Worm (Caenorhabditis elegans) whole organism, L1 larva: ENCODE results near the gene Y43E12A.2.

Experiments used
- C04F5.9 ChIP-seq: sonication (generic microtip); optimal IDR thresholded peaks from 2 replicates; lab custom pipeline; 2016; ENCODE audit warnings: missing genetic modification characterization, missing compliant biosample characterization
- F16B12.6 ChIP-seq: fragments of 150-350 bp; optimal IDR thresholded peaks from 2 replicates; lab custom pipeline; 2014; ENCODE audit warnings: missing biosample characterization, missing genetic modification characterization
- Y116A8C.19 ChIP-seq: sonication (generic microtip); optimal IDR thresholded peaks from 2 replicates; lab custom pipeline; 2016; ENCODE audit warnings: missing compliant biosample characterization, missing genetic modification characterization, borderline replicate concordance
- alr-1 ChIP-seq: fragments of 200-800 bp; sonication (Bioruptor generic); optimal IDR thresholded peaks from 2 replicates; lab custom pipeline; 2018; ENCODE audit warnings: borderline replicate concordance, mild to moderate bottlenecking, missing genetic modification characterization, missing compliant biosample characterization
- ama-1 ChIP-seq: fragments of 150-350 bp; optimal IDR thresholded peaks from 2 replicates; lab custom pipeline; 2014
- blmp-1 ChIP-seq: fragments of 150-350 bp; optimal IDR thresholded peaks from 2 replicates; lab custom pipeline; 2014; ENCODE audit warnings: missing biosample characterization, missing genetic modification characterization
- ceh-63 ChIP-seq: fragments of 200-800 bp; sonication (Bioruptor generic); optimal IDR thresholded peaks from 2 replicates; lab custom pipeline; 2018; ENCODE audit warnings: mild to moderate bottlenecking, missing genetic modification characterization, missing compliant biosample characterization
- ceh-82 ChIP-seq, 3 experiments: fragments of 150-350 bp in 1 of 3; sonication (generic microtip) in 2 of 3; optimal IDR thresholded peaks; 2 replicates each; lab custom pipeline; 2014 to 2017; ENCODE audit warnings: missing biosample characterization in 3 of 3, missing genetic modification characterization in 3 of 3
- ceh-88 ChIP-seq: fragments of 200-800 bp; sonication (Bioruptor generic); IDR thresholded peaks from 2 replicates; pipeline ENCODE4 v1.3.6; 2022; ENCODE audit warnings: missing genetic modification characterization, missing compliant biosample characterization
- ceh-90 ChIP-seq: sonication (generic microtip); optimal IDR thresholded peaks from 2 replicates; lab custom pipeline; 2016; ENCODE audit warnings: missing genetic modification characterization, missing compliant biosample characterization
- ces-1 ChIP-seq: fragments of 150-350 bp; optimal IDR thresholded peaks from 2 replicates; lab custom pipeline; 2014; ENCODE audit warnings: missing biosample characterization, missing genetic modification reagents, missing genetic modification characterization
- dpl-1 ChIP-seq, 3 experiments: fragments of 150-350 bp in 2 of 3; sonication (generic microtip) in 1 of 3; optimal IDR thresholded peaks; 2 replicates each; lab custom pipeline; 2014 to 2017; ENCODE audit warnings: missing biosample characterization in 3 of 3, missing genetic modification characterization in 3 of 3, missing genetic modification reagents in 3 of 3
- efl-1 ChIP-seq, 4 experiments: fragments of 150-350 bp; optimal IDR thresholded peaks in 3 of 4; peaks in 1 of 4; 1 replicate in 1 of 4; 2 replicates in 3 of 4; lab custom pipeline; 2014; ENCODE audit warnings: missing biosample characterization in 2 of 4, missing genetic modification characterization in 2 of 4, missing genetic modification reagents in 2 of 4
- egl-13 ChIP-seq: sonication (generic microtip); optimal IDR thresholded peaks from 2 replicates; lab custom pipeline; 2016; ENCODE audit warnings: missing genotype, missing genetic modification reagents, missing genetic modification characterization, missing compliant biosample characterization
- egl-27 ChIP-seq, 2 experiments: fragments of 150-350 bp in 1 of 2; sonication (generic microtip); optimal IDR thresholded peaks; 3 replicates each; lab custom pipeline; 2017 to 2018; ENCODE audit warnings: missing biosample characterization in 2 of 2, missing genetic modification characterization in 2 of 2, missing genetic modification reagents in 2 of 2
- elt-2 ChIP-seq: sonication (generic microtip); optimal IDR thresholded peaks from 2 replicates; lab custom pipeline; 2016; ENCODE audit warnings: missing genetic modification characterization, mild to moderate bottlenecking, inconsistent platforms, missing compliant biosample characterization, missing genetic modification reagents
- elt-3 ChIP-seq, 6 experiments: fragments of 150-350 bp in 1 of 6; sonication (generic microtip); optimal IDR thresholded peaks; 2 replicates each; lab custom pipeline; 2017 to 2018; ENCODE audit warnings: missing biosample characterization in 6 of 6, missing genetic modification characterization in 6 of 6, inconsistent platforms in 1 of 6
- ets-5 ChIP-seq: fragments of 200-800 bp; sonication (Bioruptor generic); IDR thresholded peaks from 2 replicates; pipeline ENCODE4 v1.3.6; 2022; ENCODE audit warnings: missing genetic modification characterization, missing compliant biosample characterization
- fkh-10 ChIP-seq: sonication (generic microtip); optimal IDR thresholded peaks from 2 replicates; lab custom pipeline; 2017; ENCODE audit warnings: missing biosample characterization, missing genetic modification reagents, missing genetic modification characterization
- fkh-4 ChIP-seq: sonication (generic microtip); optimal IDR thresholded peaks from 2 replicates; lab custom pipeline; 2016; ENCODE audit warnings: missing compliant biosample characterization, missing genetic modification characterization, borderline replicate concordance
- fkh-8 ChIP-seq: sonication (generic microtip); optimal IDR thresholded peaks from 2 replicates; lab custom pipeline; 2016; ENCODE audit warnings: mild to moderate bottlenecking, missing genetic modification characterization, missing compliant biosample characterization
- fos-1 ChIP-seq: fragments of 150-350 bp; optimal IDR thresholded peaks from 2 replicates; lab custom pipeline; 2014; ENCODE audit warnings: missing biosample characterization, missing genetic modification characterization
- grh-1 ChIP-seq: fragments of 200-800 bp; sonication (Bioruptor generic); IDR thresholded peaks from 2 replicates; pipeline ENCODE4 v1.3.6; 2022; ENCODE audit warnings: missing genetic modification reagents, missing genetic modification characterization, missing compliant biosample characterization
- hpl-2 ChIP-seq: fragments of 150-350 bp; optimal IDR thresholded peaks from 2 replicates; lab custom pipeline; 2014; ENCODE audit warnings: missing biosample characterization, missing genetic modification reagents, missing genetic modification characterization
- irx-1 ChIP-seq: sonication (generic microtip); optimal IDR thresholded peaks from 2 replicates; lab custom pipeline; 2016; ENCODE audit warnings: missing genetic modification characterization, missing compliant biosample characterization
- isw-1 ChIP-seq: fragments of 200-800 bp; sonication (Bioruptor generic); IDR thresholded peaks from 2 replicates; pipeline ENCODE4 v1.3.6; 2022; ENCODE audit warnings: missing genetic modification characterization, missing compliant biosample characterization
- jun-1 ChIP-seq: fragments of 150-350 bp; optimal IDR thresholded peaks from 2 replicates; lab custom pipeline; 2014; ENCODE audit warnings: missing biosample characterization, missing genetic modification reagents, missing genetic modification characterization
- lin-13 ChIP-seq: fragments of 150-350 bp; optimal IDR thresholded peaks from 2 replicates; lab custom pipeline; 2014; ENCODE audit warnings: missing biosample characterization, missing genetic modification reagents, missing genetic modification characterization
- mab-9 ChIP-seq: fragments of 200-800 bp; sonication (Bioruptor generic); IDR thresholded peaks from 2 replicates; pipeline ENCODE4 v1.3.6; 2022; ENCODE audit warnings: missing genetic modification reagents, missing genetic modification characterization, missing compliant biosample characterization
- mdl-1 ChIP-seq, 2 experiments: fragments of 150-350 bp; optimal IDR thresholded peaks; 2 replicates each; lab custom pipeline; 2014 to 2017; ENCODE audit warnings: missing biosample characterization in 2 of 2, missing genetic modification characterization in 2 of 2, inconsistent platforms in 1 of 2
- mef-2 ChIP-seq: fragments of 150-350 bp; optimal IDR thresholded peaks from 2 replicates; lab custom pipeline; 2014; ENCODE audit warnings: missing biosample characterization, missing genetic modification characterization
- nhr-11 ChIP-seq: fragments of 150-350 bp; optimal IDR thresholded peaks from 2 replicates; lab custom pipeline; 2014; ENCODE audit warnings: missing biosample characterization, missing genetic modification characterization
- nhr-19 ChIP-seq: fragments of 200-800 bp; sonication (Bioruptor generic); conservative IDR thresholded peaks from 2 replicates; pipeline ENCODE4 v1.3.6; 2022; ENCODE audit warnings: missing genetic modification characterization, missing compliant biosample characterization
- nhr-28 ChIP-seq: fragments of 150-350 bp; optimal IDR thresholded peaks from 2 replicates; lab custom pipeline; 2014; ENCODE audit warnings: missing biosample characterization, missing genetic modification characterization
- nhr-76 ChIP-seq: sonication (generic microtip); optimal IDR thresholded peaks from 2 replicates; lab custom pipeline; 2017; ENCODE audit warnings: missing biosample characterization, missing genetic modification characterization
- nhr-84 ChIP-seq: sonication (generic microtip); optimal IDR thresholded peaks from 2 replicates; lab custom pipeline; 2017; ENCODE audit warnings: missing biosample characterization, missing genetic modification characterization
- nhr-90 ChIP-seq: sonication (generic microtip); optimal IDR thresholded peaks from 2 replicates; lab custom pipeline; 2016; ENCODE audit warnings: mild to moderate bottlenecking, missing genetic modification characterization, missing compliant biosample characterization; ENCODE audit not compliant: poor library complexity
- pag-3 ChIP-seq: sonication (generic microtip); optimal IDR thresholded peaks from 2 replicates; lab custom pipeline; 2017; ENCODE audit warnings: missing genetic modification characterization, mild to moderate bottlenecking, missing compliant biosample characterization, antibody characterized with exemption, borderline replicate concordance; ENCODE audit not compliant: insufficient read depth
- pqm-1 ChIP-seq: sonication (generic microtip); optimal IDR thresholded peaks from 3 replicates; lab custom pipeline; 2017; ENCODE audit warnings: missing biosample characterization, missing genetic modification characterization
- rnt-1 ChIP-seq: sonication (generic microtip); optimal IDR thresholded peaks from 2 replicates; lab custom pipeline; 2016; ENCODE audit warnings: mild to moderate bottlenecking, missing genetic modification characterization, moderate library complexity, missing compliant biosample characterization
- snu-23 ChIP-seq: sonication (generic microtip); optimal IDR thresholded peaks from 2 replicates; lab custom pipeline; 2016; ENCODE audit warnings: missing genetic modification characterization, missing compliant biosample characterization
- sup-37 ChIP-seq: fragments of 200-800 bp; sonication (Bioruptor generic); optimal IDR thresholded peaks from 2 replicates; lab custom pipeline; 2018; ENCODE audit warnings: mild to moderate bottlenecking, missing genetic modification characterization, missing compliant biosample characterization
- swsn-7 ChIP-seq: sonication (generic microtip); optimal IDR thresholded peaks from 2 replicates; lab custom pipeline; 2016; ENCODE audit warnings: missing genetic modification characterization, missing compliant biosample characterization
- unc-30 ChIP-seq: sonication (generic microtip); optimal IDR thresholded peaks from 2 replicates; lab custom pipeline; 2017; ENCODE audit warnings: missing biosample characterization, missing genetic modification characterization
- unc-62 ChIP-seq: fragments of 150-350 bp; optimal IDR thresholded peaks from 2 replicates; lab custom pipeline; 2014; ENCODE audit warnings: missing biosample characterization, missing genetic modification reagents, missing genetic modification characterization
- unc-86 ChIP-seq: sonication (generic microtip); optimal IDR thresholded peaks from 2 replicates; lab custom pipeline; 2016; ENCODE audit warnings: missing genetic modification characterization, missing compliant biosample characterization
- zag-1 ChIP-seq: fragments of 150-350 bp; optimal IDR thresholded peaks from 2 replicates; lab custom pipeline; 2014; ENCODE audit warnings: missing biosample characterization, missing genetic modification characterization
- zip-4 ChIP-seq: fragments of 200-800 bp; sonication (Bioruptor generic); optimal IDR thresholded peaks from 2 replicates; lab custom pipeline; 2018; ENCODE audit warnings: mild to moderate bottlenecking, missing genetic modification characterization, moderate library complexity, missing compliant biosample characterization

Y43E12A.2 gene

ce11 chrIV:10971636-10972199, 10.1 kb upstream of the Y43E12A.2 start (continued):
- no peak for TF ChIP-seq egl-27 (tag; optimal IDR thresholded peaks at IDR 0.05; lab: Kevin White, UChicago)
- TF ChIP-seq snu-23 (GFP tag; lab: Kevin White, UChicago) = peak; percentile 81
- peak; percentile 59 for TF ChIP-seq blmp-1 (tag; lab: Kevin White, UChicago)
- no peak for TF ChIP-seq jun-1 (tag; lab: Kevin White, UChicago)
- no peak for TF ChIP-seq alr-1 (tag; lab: Kevin White, UChicago)
- no peak for TF ChIP-seq sup-37 (GFP tag; lab: Kevin White, UChicago)
- TF ChIP-seq isw-1 (GFP tag; lab: Robert Waterston, UW) = no peak
- TF ChIP-seq nhr-11 (tag; lab: Kevin White, UChicago) = no peak
- TF ChIP-seq nhr-76 (tag; lab: Kevin White, UChicago) = no peak
- TF ChIP-seq fkh-4 = no peak
- TF ChIP-seq pag-3 (tag; lab: Kevin White, UChicago) = no peak
- peak in 1 of 2 experiments; percentile 25 for TF ChIP-seq efl-1 (optimal IDR thresholded peaks at IDR 0.05; lab: Kevin White, UChicago)
- TF ChIP-seq efl-1 (GFP tag; optimal IDR thresholded peaks at IDR 0.05 in 1 of 2; lab: Kevin White, UChicago) = peak in 1 of 2 experiments; percentile 87
- no peak for TF ChIP-seq mab-9 (GFP tag; lab: Robert Waterston, UW)
- peak in 5 of 6 experiments; percentile 14 to 73 (median 43) for TF ChIP-seq elt-3 (tag; optimal IDR thresholded peaks at IDR 0.05; lab: Kevin White, UChicago)
- no peak for TF ChIP-seq zag-1 (tag; lab: Kevin White, UChicago)
- TF ChIP-seq C04F5.9 (tag; lab: Kevin White, UChicago) = no peak
- no peak for TF ChIP-seq fos-1 (tag; lab: Kevin White, UChicago)
- peak; percentile 80 for TF ChIP-seq grh-1 (GFP tag; lab: Robert Waterston, UW)
- peak; percentile 48 for TF ChIP-seq nhr-90 (tag; lab: Kevin White, UChicago)
- no peak for TF ChIP-seq unc-86 (tag; lab: Kevin White, UChicago)
- TF ChIP-seq swsn-7 (tag; lab: Kevin White, UChicago) = no peak
- no peak for TF ChIP-seq pqm-1
- no peak for TF ChIP-seq ceh-90 (tag; lab: Kevin White, UChicago)
- peak in 1 of 3 experiments; percentile 35 for TF ChIP-seq dpl-1 (GFP tag; optimal IDR thresholded peaks at IDR 0.05; lab: Kevin White, UChicago)
- no peak for TF ChIP-seq Y116A8C.19
- TF ChIP-seq nhr-28 (tag; lab: Kevin White, UChicago) = no peak
- no peak for TF ChIP-seq ceh-88 (GFP tag; lab: Robert Waterston, UW)
- no peak for TF ChIP-seq fkh-8 (tag; lab: Kevin White, UChicago)
- TF ChIP-seq elt-2 (tag; lab: Kevin White, UChicago) = no peak
- no peak for TF ChIP-seq fkh-10
- no peak for TF ChIP-seq nhr-84 (tag; lab: Kevin White, UChicago)
- no peak for TF ChIP-seq zip-4
- TF ChIP-seq mef-2 (tag; lab: Kevin White, UChicago) = no peak
- TF ChIP-seq irx-1 (tag; lab: Kevin White, UChicago) = no peak
- TF ChIP-seq unc-30 (tag; lab: Kevin White, UChicago) = no peak
- no peak for TF ChIP-seq ama-1
- no peak for TF ChIP-seq hpl-2 (GFP tag; lab: Kevin White, UChicago)
- no peak for TF ChIP-seq ceh-63 (GFP tag; lab: Kevin White, UChicago)
- TF ChIP-seq nhr-19 = peak; percentile 20
- no peak for TF ChIP-seq egl-13 (tag; lab: Kevin White, UChicago)
- no peak for TF ChIP-seq ets-5 (GFP tag; lab: Robert Waterston, UW)
- TF ChIP-seq ces-1 (GFP tag; lab: Kevin White, UChicago) = no peak
- no peak for TF ChIP-seq F16B12.6
- TF ChIP-seq rnt-1 (tag; lab: Kevin White, UChicago) = no peak
- TF ChIP-seq unc-62 (GFP tag; lab: Kevin White, UChicago) = no peak
- no peak for TF ChIP-seq lin-13 (GFP tag; lab: Kevin White, UChicago)
- peak in 1 of 2 experiments; percentile 68 for TF ChIP-seq mdl-1 (tag; optimal IDR thresholded peaks at IDR 0.05; lab: Kevin White, UChicago)
- no peak for TF ChIP-seq ceh-82 (tag; optimal IDR thresholded peaks at IDR 0.05; lab: Kevin White, UChicago)
